Worm (Caenorhabditis elegans): ENCODE results near the gene exos-1.

Gene exos-1

DNA sequence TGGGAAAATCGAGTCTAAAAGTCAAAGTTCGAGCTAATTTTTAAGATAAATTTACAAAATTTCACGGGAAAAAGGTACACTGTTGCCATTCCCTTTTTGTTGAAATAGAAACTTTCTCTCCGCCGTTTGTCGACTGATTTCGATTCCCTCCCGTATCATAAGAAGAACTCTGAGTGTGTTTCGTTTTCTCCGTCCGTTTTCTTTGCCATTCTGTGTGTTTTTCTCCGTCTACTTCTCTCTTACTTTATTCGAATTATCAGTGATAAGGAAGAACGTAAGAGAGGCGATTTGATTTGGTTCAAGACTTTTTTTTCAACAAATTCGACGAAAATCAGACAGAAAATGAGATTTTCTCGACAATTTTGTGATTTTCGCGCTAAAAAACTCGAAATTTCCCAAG is 37.7 kb downstream of the exos-1 start:
- TF ChIP-seq T22C8.4 (GFP tag; IDR thresholded peaks at IDR 0.05): no peak
- TF ChIP-seq ztf-29 (GFP tag; IDR thresholded peaks at IDR 0.05): no peak
- TF ChIP-seq flt-1 (GFP tag; IDR thresholded peaks at IDR 0.05): no peak
- TF ChIP-seq klf-2 (GFP tag; conservative IDR thresholded peaks at IDR 0.05): no peak
- TF ChIP-seq cog-1 (tag; optimal IDR thresholded peaks at IDR 0.05): no peak
- no peak for TF ChIP-seq med-1 (GFP tag; optimal IDR thresholded peaks at IDR 0.05; ENCODE audit: insufficient read depth)

DNA sequence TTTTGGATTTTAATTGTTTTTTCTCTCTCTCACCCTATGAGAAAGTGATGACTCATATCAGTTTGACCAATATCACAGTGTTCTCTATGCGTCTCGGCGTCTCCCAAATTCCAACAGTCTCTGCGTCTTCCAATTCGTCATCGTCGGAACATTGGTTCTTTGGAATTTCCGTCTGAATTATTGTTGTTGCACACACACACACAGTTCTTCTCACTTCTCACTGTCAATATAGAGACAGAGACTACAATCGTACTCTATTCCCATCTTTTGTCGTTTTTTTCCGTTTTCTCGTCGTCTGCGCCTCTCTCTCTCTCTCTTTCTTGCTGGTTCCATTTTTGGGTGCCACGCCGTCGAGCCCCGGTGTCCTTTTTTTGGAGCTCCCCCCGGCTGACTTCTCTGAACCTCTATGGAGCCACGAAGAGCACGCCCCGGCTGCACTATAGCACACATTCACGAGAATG is 41.8 kb downstream of the exos-1 start:
- TF ChIP-seq ref-1 (GFP tag; conservative IDR thresholded peaks at IDR 0.05) (no peak), ztf-29 (GFP tag; IDR thresholded peaks at IDR 0.05) (no peak), T22C8.4 (GFP tag; IDR thresholded peaks at IDR 0.05) (no peak)

DNA sequence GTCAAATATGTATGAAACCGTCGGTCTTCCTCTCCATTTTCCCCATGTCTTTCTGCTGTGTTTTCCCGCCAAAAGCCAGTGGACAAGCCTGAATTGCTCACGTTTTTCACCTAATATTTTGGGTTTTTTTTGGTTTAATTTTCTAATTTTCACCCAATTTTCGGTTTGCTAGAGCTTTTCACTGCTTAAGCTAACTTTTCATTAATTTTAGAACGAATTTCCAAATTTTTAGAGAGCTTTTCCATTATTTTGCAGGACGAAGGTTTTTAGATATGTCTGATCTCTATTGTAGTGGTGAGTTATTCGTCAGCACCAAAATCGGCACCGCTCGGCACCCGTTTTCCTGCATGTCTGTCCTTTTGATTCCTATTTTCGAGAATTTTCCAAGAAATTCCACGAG is 44.8 kb downstream of the exos-1 start:
- TF ChIP-seq cog-1 (tag; optimal IDR thresholded peaks at IDR 0.05) (no peak), med-1 (GFP tag; optimal IDR thresholded peaks at IDR 0.05; ENCODE audit: insufficient read depth) (no peak), tab-1 (GFP tag; IDR thresholded peaks at IDR 0.05) (no peak), ztf-23 (GFP tag; IDR thresholded peaks at IDR 0.05) (no peak), T22C8.4 (GFP tag; IDR thresholded peaks at IDR 0.05) (no peak), flt-1 (GFP tag; IDR thresholded peaks at IDR 0.05) (no peak), klf-2 (GFP tag; conservative IDR thresholded peaks at IDR 0.05) (no peak), ztf-29 (GFP tag; IDR thresholded peaks at IDR 0.05) (no peak), ref-1 (GFP tag; conservative IDR thresholded peaks at IDR 0.05) (no peak)

DNA sequence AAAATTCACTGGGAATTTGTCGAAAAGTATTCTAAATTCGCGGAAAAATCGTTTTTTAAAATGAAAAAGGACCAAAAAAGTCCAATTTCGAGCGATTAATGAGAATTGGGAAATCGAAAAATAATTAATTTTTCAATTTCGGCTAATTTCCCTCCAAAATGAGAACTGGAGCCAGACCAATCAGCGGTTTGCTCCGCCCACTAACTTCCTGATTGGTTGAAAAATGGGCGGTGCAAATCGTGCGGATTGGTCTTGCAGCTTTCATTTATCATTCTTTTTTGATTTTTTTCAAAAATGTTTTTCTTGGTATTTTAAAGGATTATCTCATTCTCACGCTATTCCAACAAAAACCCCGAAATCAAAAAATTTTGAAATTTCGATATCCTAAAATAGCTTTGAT is 45.2 kb downstream of the exos-1 start:
- TF ChIP-seq klf-2 (GFP tag; conservative IDR thresholded peaks at IDR 0.05) (no peak), ztf-29 (GFP tag; IDR thresholded peaks at IDR 0.05) (no peak), med-1 (GFP tag; optimal IDR thresholded peaks at IDR 0.05; ENCODE audit: insufficient read depth) (no peak)

DNA sequence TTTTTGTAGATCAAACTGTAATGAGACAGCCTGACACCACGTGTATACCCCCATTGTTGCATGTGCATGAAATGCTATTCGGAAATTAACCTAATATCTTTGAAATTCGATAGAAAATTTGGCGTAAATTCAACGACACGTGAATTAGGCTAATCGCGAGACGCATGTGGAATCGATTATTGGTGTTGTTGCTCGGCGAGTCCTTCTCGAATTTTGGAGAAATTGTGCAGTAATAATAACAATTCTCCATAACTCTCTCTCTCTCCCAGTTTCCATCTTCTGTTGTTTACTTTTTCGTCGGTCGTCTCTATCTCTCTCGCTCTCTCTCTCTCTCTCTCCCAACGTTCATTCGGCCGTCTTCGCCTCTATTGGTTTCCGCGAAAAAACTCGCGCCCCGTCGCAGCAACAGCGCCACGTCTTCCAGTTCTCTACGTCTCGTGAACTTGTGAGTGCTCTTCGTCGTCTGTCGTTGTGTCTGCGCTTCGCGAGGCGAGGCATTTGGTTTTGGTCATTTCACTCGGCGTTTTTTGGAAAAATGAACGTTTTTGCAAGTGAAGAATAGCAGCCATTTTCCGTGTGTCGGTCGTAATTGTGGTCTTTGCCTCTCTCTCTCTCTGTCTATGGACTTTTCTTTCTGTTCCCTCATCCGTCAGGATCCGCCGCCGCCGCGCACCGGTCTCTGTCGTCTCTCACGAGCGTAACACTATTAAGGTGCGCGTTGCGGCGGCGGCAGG is 45.9 kb downstream of the exos-1 start:
- TF ChIP-seq flt-1 (GFP tag; IDR thresholded peaks at IDR 0.05): no peak
- no peak for TF ChIP-seq ref-1 (GFP tag; conservative IDR thresholded peaks at IDR 0.05)
- no peak for TF ChIP-seq T22C8.4 (GFP tag; IDR thresholded peaks at IDR 0.05)
- TF ChIP-seq tab-1 (GFP tag; IDR thresholded peaks at IDR 0.05): no peak
- TF ChIP-seq klf-2 (GFP tag; conservative IDR thresholded peaks at IDR 0.05): no peak
- TF ChIP-seq med-1 (GFP tag; optimal IDR thresholded peaks at IDR 0.05; ENCODE audit: insufficient read depth): no peak
- no peak for TF ChIP-seq cog-1 (tag; optimal IDR thresholded peaks at IDR 0.05)
- TF ChIP-seq ztf-29 (GFP tag; IDR thresholded peaks at IDR 0.05): no peak
- no peak for TF ChIP-seq ztf-23 (GFP tag; IDR thresholded peaks at IDR 0.05)

DNA sequence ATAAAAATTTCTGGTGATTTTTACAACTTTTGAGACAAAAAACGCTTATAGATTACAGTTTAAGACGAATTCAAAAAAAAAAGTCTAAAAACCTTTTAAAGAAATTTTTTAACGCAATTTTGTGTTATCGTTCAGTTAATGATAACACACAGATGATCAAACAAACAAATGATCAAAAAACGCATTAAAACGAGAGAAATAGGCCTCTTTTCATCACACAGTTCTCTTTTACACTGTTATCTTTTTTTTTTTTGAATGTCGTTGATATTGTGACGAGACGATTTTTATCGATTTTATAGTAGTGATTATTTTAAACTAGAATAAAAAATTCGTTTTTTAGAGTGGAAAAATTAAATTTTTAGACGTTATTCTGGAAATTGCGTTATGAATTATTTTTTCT is 50.9 kb downstream of the exos-1 start:
- no peak for TF ChIP-seq ref-1 (GFP tag; conservative IDR thresholded peaks at IDR 0.05)
- TF ChIP-seq cog-1 (tag; optimal IDR thresholded peaks at IDR 0.05): no peak
